Fruit fly (Drosophila melanogaster) whole organism: ENCODE data around the gene msk.

Experiments
- CG8478 ChIP-seq: fragments of >200 bp; optimal IDR thresholded peaks from 2 replicates; lab custom pipeline; 2018; ENCODE audit warnings: inconsistent platforms
- Dll ChIP-seq: fragments of >200 bp; optimal IDR thresholded peaks from 2 replicates; lab custom pipeline; 2017
- EcR ChIP-seq, 2 experiments: fragments of >200 bp; optimal IDR thresholded peaks; 2 replicates each; lab custom pipeline; 2017; ENCODE audit warnings: missing biosample characterization in 2 of 2, missing genetic modification characterization in 2 of 2, missing genetic modification reagents in 2 of 2
- pan ChIP-seq: fragments of >200 bp; optimal IDR thresholded peaks from 2 replicates; lab custom pipeline; 2017
- usp ChIP-seq: fragments of >200 bp; optimal IDR thresholded peaks from 2 replicates; lab custom pipeline; 2017; ENCODE audit warnings: missing biosample characterization, missing genetic modification characterization, mixed read lengths

- TF ChIP-seq EcR (GFP tag; optimal IDR thresholded peaks at IDR 0.05; lab: Kevin White, UChicago) (no peak), CG8478 (lab: Kevin White, UChicago) (no peak), pan (no peak), usp (GFP tag; lab: Kevin White, UChicago) (no peak), Dll (lab: Kevin White, UChicago) (no peak)
These were observed 43.3 kb upstream of the msk start for dm6 chr3L:8072720-8073119.
